Worm (Caenorhabditis elegans) whole organism, L1 larva: Measurements from ENCODE around the gene fbxa-12.

ENCODE experiments used
- C04F5.9 ChIP-seq: sonication (generic microtip); optimal IDR thresholded peaks from 2 replicates; lab custom pipeline; 2016; ENCODE audit warnings: missing genetic modification characterization, missing compliant biosample characterization
- alr-1 ChIP-seq: fragments of 200-800 bp; sonication (Bioruptor generic); optimal IDR thresholded peaks from 2 replicates; lab custom pipeline; 2018; ENCODE audit warnings: borderline replicate concordance, mild to moderate bottlenecking, missing genetic modification characterization, missing compliant biosample characterization
- ceh-88 ChIP-seq: fragments of 200-800 bp; sonication (Bioruptor generic); IDR thresholded peaks from 2 replicates; pipeline ENCODE4 v1.3.6; 2022; ENCODE audit warnings: missing genetic modification characterization, missing compliant biosample characterization
- efl-1 ChIP-seq, 4 experiments: fragments of 150-350 bp; optimal IDR thresholded peaks in 3 of 4; peaks in 1 of 4; 1 replicate in 1 of 4; 2 replicates in 3 of 4; lab custom pipeline; 2014; ENCODE audit warnings: missing biosample characterization in 2 of 4, missing genetic modification characterization in 2 of 4, missing genetic modification reagents in 2 of 4
- efl-3 ChIP-seq: fragments of 200-800 bp; sonication (Bioruptor generic); optimal IDR thresholded peaks from 2 replicates; lab custom pipeline; 2018; ENCODE audit warnings: mild to moderate bottlenecking, missing genetic modification characterization, missing compliant biosample characterization
- egl-27 ChIP-seq, 2 experiments: fragments of 150-350 bp in 1 of 2; sonication (generic microtip); optimal IDR thresholded peaks; 3 replicates each; lab custom pipeline; 2017 to 2018; ENCODE audit warnings: missing biosample characterization in 2 of 2, missing genetic modification characterization in 2 of 2, missing genetic modification reagents in 2 of 2
- elt-2 ChIP-seq: sonication (generic microtip); optimal IDR thresholded peaks from 2 replicates; lab custom pipeline; 2016; ENCODE audit warnings: missing genetic modification characterization, mild to moderate bottlenecking, inconsistent platforms, missing compliant biosample characterization, missing genetic modification reagents
- elt-3 ChIP-seq, 6 experiments: fragments of 150-350 bp in 1 of 6; sonication (generic microtip); optimal IDR thresholded peaks; 2 replicates each; lab custom pipeline; 2017 to 2018; ENCODE audit warnings: missing biosample characterization in 6 of 6, missing genetic modification characterization in 6 of 6, inconsistent platforms in 1 of 6
- fos-1 ChIP-seq: fragments of 150-350 bp; optimal IDR thresholded peaks from 2 replicates; lab custom pipeline; 2014; ENCODE audit warnings: missing biosample characterization, missing genetic modification characterization
- lin-14 ChIP-seq: fragments of 200-800 bp; sonication (Bioruptor generic); optimal IDR thresholded peaks from 2 replicates; lab custom pipeline; 2018; ENCODE audit warnings: mild to moderate bottlenecking, missing genetic modification characterization, moderate library complexity, missing compliant biosample characterization
- lin-39 ChIP-seq: fragments of 150-350 bp; optimal IDR thresholded peaks from 2 replicates; lab custom pipeline; 2014; ENCODE audit warnings: missing biosample characterization, missing genetic modification reagents, missing genetic modification characterization
- mab-9 ChIP-seq: fragments of 200-800 bp; sonication (Bioruptor generic); IDR thresholded peaks from 2 replicates; pipeline ENCODE4 v1.3.6; 2022; ENCODE audit warnings: missing genetic modification reagents, missing genetic modification characterization, missing compliant biosample characterization
- nhr-19 ChIP-seq: fragments of 200-800 bp; sonication (Bioruptor generic); conservative IDR thresholded peaks from 2 replicates; pipeline ENCODE4 v1.3.6; 2022; ENCODE audit warnings: missing genetic modification characterization, missing compliant biosample characterization
- nhr-71 ChIP-seq: sonication (generic microtip); optimal IDR thresholded peaks from 2 replicates; lab custom pipeline; 2016; ENCODE audit warnings: mild to moderate bottlenecking, missing genetic modification characterization, moderate library complexity, missing compliant biosample characterization
- nhr-85 ChIP-seq: sonication (generic microtip); peaks from one replicate; lab custom pipeline; 2016; ENCODE audit warnings: missing genetic modification characterization, inconsistent platforms, missing compliant biosample characterization
- nhr-90 ChIP-seq: sonication (generic microtip); optimal IDR thresholded peaks from 2 replicates; lab custom pipeline; 2016; ENCODE audit warnings: mild to moderate bottlenecking, missing genetic modification characterization, missing compliant biosample characterization; ENCODE audit not compliant: poor library complexity
- pax-3 ChIP-seq: fragments of 200-800 bp; sonication (Bioruptor generic); optimal IDR thresholded peaks from 2 replicates; lab custom pipeline; 2018; ENCODE audit warnings: mild to moderate bottlenecking, missing genetic modification characterization, moderate library complexity, missing compliant biosample characterization
- sox-4 ChIP-seq: sonication (generic microtip); optimal IDR thresholded peaks from 2 replicates; lab custom pipeline; 2016; ENCODE audit warnings: missing genetic modification characterization, missing compliant biosample characterization
- unc-62 ChIP-seq: fragments of 150-350 bp; optimal IDR thresholded peaks from 2 replicates; lab custom pipeline; 2014; ENCODE audit warnings: missing biosample characterization, missing genetic modification reagents, missing genetic modification characterization
- unc-86 ChIP-seq: sonication (generic microtip); optimal IDR thresholded peaks from 2 replicates; lab custom pipeline; 2016; ENCODE audit warnings: missing genetic modification characterization, missing compliant biosample characterization
- ztf-4 ChIP-seq: fragments of 150-350 bp; optimal IDR thresholded peaks from 2 replicates; lab custom pipeline; 2014; ENCODE audit warnings: missing biosample characterization, missing genetic modification characterization

Gene fbxa-12

ce11 chrIII:2211120-2211519 is 8.4 kb upstream of the fbxa-12 start, which contains the start of gene C39B5.14:
C39B5.14 (plus strand) TSS chrIII:2211420.
- TF ChIP-seq nhr-71 (tag; lab: Kevin White, UChicago) (no peak), elt-2 (tag; lab: Kevin White, UChicago) (peak; percentile 40)
- TF ChIP-seq, all 84 proteins: peak for 1

- TF ChIP-seq elt-2 (tag; lab: Kevin White, UChicago): peak; percentile 29
- TF ChIP-seq nhr-85 (tag; lab: Kevin White, UChicago): peak; percentile 58
- TF ChIP-seq nhr-19 (GFP tag; lab: Robert Waterston, UW): no peak
Observed at ce11 chrIII:2212343-2212742, 7.2 kb upstream of the fbxa-12 start.

ce11 chrIII:2223932-2224331 is 4.4 kb downstream of the fbxa-12 start, which contains the start of gene srd-65:
srd-65 (minus strand) TSS chrIII:2224032.
- TF ChIP-seq pax-3 (tag; lab: Kevin White, UChicago): no peak
- TF ChIP-seq nhr-85 (tag; lab: Kevin White, UChicago): peak; percentile 27

ce11 chrIII:2224478-2224877 is 5.0 kb downstream of the fbxa-12 start, which contains the start of gene fbxa-38:
fbxa-38 (plus strand) TSS chrIII:2224672.
- TF ChIP-seq elt-3 (tag; optimal IDR thresholded peaks at IDR 0.05; lab: Kevin White, UChicago) (peak in 4 of 6 experiments; percentile 24 to 88 (median 84)), fos-1 (no peak), C04F5.9 (tag; lab: Kevin White, UChicago) (no peak), egl-27 (tag; optimal IDR thresholded peaks at IDR 0.05; lab: Kevin White, UChicago) (no peak)

ce11 chrIII:2227407-2227806 is 7.9 kb downstream of the fbxa-12 start, which contains the start of gene fbxa-62:
fbxa-62 (plus strand) TSS chrIII:2227707.
- TF ChIP-seq ceh-88 (GFP tag; lab: Robert Waterston, UW): no peak

- TF ChIP-seq lin-14 (GFP tag; lab: Kevin White, UChicago) (no peak), alr-1 (tag; lab: Kevin White, UChicago) (no peak), ztf-4 (tag; lab: Kevin White, UChicago) (no peak), mab-9 (GFP tag; lab: Robert Waterston, UW) (no peak), efl-3 (no peak), nhr-90 (tag; lab: Kevin White, UChicago) (no peak), efl-1 (optimal IDR thresholded peaks at IDR 0.05; lab: Kevin White, UChicago) (no peak), efl-1 (GFP tag; optimal IDR thresholded peaks at IDR 0.05 in 1 of 2; lab: Kevin White, UChicago) (no peak), lin-39 (no peak), unc-86 (tag; lab: Kevin White, UChicago) (no peak)
Observed at ce11 chrIII:2232360-2232759, 12.9 kb downstream of the fbxa-12 start, which contains the start of gene fbxa-47. fbxa-47 (minus strand) TSS chrIII:2232460.

- TF ChIP-seq unc-62 (no peak), efl-1 (optimal IDR thresholded peaks at IDR 0.05; lab: Kevin White, UChicago) (no peak), efl-1 (GFP tag; optimal IDR thresholded peaks at IDR 0.05 in 1 of 2; lab: Kevin White, UChicago) (peak in 1 of 2 experiments; percentile 75)
Observed at ce11 chrIII:2233399-2233798, 13.9 kb downstream of the fbxa-12 start.

ce11 chrIII:2234192-2234934 is 14.9 kb downstream of the fbxa-12 start, which contains the start of gene C39B5.2:
C39B5.2 (plus strand) TSS chrIII:2234884.
- TF ChIP-seq nhr-85 (tag; lab: Kevin White, UChicago) (peak; percentile 53), sox-4 (tag; lab: Kevin White, UChicago) (no peak), efl-1 (optimal IDR thresholded peaks at IDR 0.05; lab: Kevin White, UChicago) (no peak), efl-1 (GFP tag; optimal IDR thresholded peaks at IDR 0.05 in 1 of 2; lab: Kevin White, UChicago) (peak in 1 of 2 experiments; percentile 32)
- TF ChIP-seq, all 84 proteins: peak for 2
